Worm (Caenorhabditis elegans) whole organism, L4 larva: ENCODE results near the gene Y39G8B.5.
"Not testable (repeated sequence)": the region's sequence is repeated elsewhere in the genome, so short reads cannot be mapped to it uniquely, and the experiment has no call there.

Source experiments
- daf-12 ChIP-seq: fragments of 150-350 bp; optimal IDR thresholded peaks from 2 replicates; lab custom pipeline; 2014; ENCODE audit warnings: missing biosample characterization, missing genetic modification reagents, missing genetic modification characterization
- lin-39 ChIP-seq: fragments of 150-350 bp; optimal IDR thresholded peaks from 2 replicates; lab custom pipeline; 2014; ENCODE audit warnings: missing biosample characterization, missing genetic modification reagents, missing genetic modification characterization

- TF ChIP-seq lin-39 (tag; lab: Kevin White, UChicago); daf-12: not testable (repeated sequence)
These were observed 29.6 kb upstream of the Y39G8B.5 start, which contains the start of gene F01D5.10 for ce11 chrII:14021230-14021629.
